Fruit fly (Drosophila melanogaster) whole organism, embryonic: ENCODE data around the gene CG15282.
A peak's percentile ranks its signal among the peaks of the same experiment; 100 is the strongest.

Experiments used
- ATbp ChIP-seq: fragments of 200-800 bp; sonication (Bioruptor generic); optimal IDR thresholded peaks from 2 replicates; lab custom pipeline; 2017; ENCODE audit warnings: missing biosample characterization, mild to moderate bottlenecking, missing genetic modification characterization, missing genetic modification reagents
- Asciz ChIP-seq: fragments of 200-800 bp; sonication (Bioruptor generic); optimal IDR thresholded peaks from 2 replicates; lab custom pipeline; 2017; ENCODE audit warnings: missing biosample characterization, mild to moderate bottlenecking, missing genetic modification characterization, missing genetic modification reagents
- CG10462 ChIP-seq: fragments of 200-800 bp; sonication (Bioruptor generic); optimal IDR thresholded peaks from 2 replicates; lab custom pipeline; 2016; ENCODE audit warnings: missing biosample characterization, missing genetic modification characterization
- CG10565 ChIP-seq: fragments of 200-800 bp; sonication (Bioruptor generic); optimal IDR thresholded peaks from 3 replicates; lab custom pipeline; 2016; ENCODE audit warnings: missing biosample characterization, mild to moderate bottlenecking, missing genetic modification characterization
- CG10959 ChIP-seq: fragments of 200-800 bp; sonication (Bioruptor generic); IDR thresholded peaks from 2 replicates; pipeline ENCODE4 v1.3.6; 2022; ENCODE audit warnings: missing biosample characterization, missing genetic modification characterization
- CG11504 ChIP-seq: fragments of 200-800 bp; sonication (Bioruptor generic); optimal IDR thresholded peaks from 3 replicates; lab custom pipeline; 2019; ENCODE audit warnings: missing biosample characterization, mild to moderate bottlenecking, missing genetic modification characterization, moderate library complexity
- CG11723 ChIP-seq: fragments of 200-800 bp; sonication (Bioruptor generic); optimal IDR thresholded peaks from 2 replicates; lab custom pipeline; 2017; ENCODE audit warnings: missing biosample characterization, mild to moderate bottlenecking, missing genetic modification characterization
- CG15011 ChIP-seq: fragments of 200-800 bp; sonication (Bioruptor generic); optimal IDR thresholded peaks from 3 replicates; lab custom pipeline; 2018; ENCODE audit warnings: missing biosample characterization, mild to moderate bottlenecking, missing genetic modification characterization
- CG15269 ChIP-seq: fragments of 200-800 bp; sonication (Bioruptor generic); optimal IDR thresholded peaks from 2 replicates; lab custom pipeline; 2018; ENCODE audit warnings: missing biosample characterization, mild to moderate bottlenecking, missing genetic modification characterization, moderate library complexity
- CG1529 ChIP-seq: fragments of 200-800 bp; sonication (Bioruptor generic); optimal IDR thresholded peaks from 3 replicates; lab custom pipeline; 2018; ENCODE audit warnings: missing biosample characterization, missing genetic modification characterization
- CG15479 ChIP-seq: fragments of 200-800 bp; sonication (Bioruptor generic); optimal IDR thresholded peaks from 3 replicates; lab custom pipeline; 2019; ENCODE audit warnings: missing biosample characterization, mild to moderate bottlenecking, missing genetic modification characterization, moderate library complexity
- CG1647 ChIP-seq: fragments of 200-800 bp; sonication (Bioruptor generic); optimal IDR thresholded peaks from 3 replicates; lab custom pipeline; 2016; ENCODE audit warnings: missing biosample characterization, missing genetic modification characterization
- CG17359 ChIP-seq: fragments of 200-800 bp; sonication (Bioruptor generic); optimal IDR thresholded peaks from 3 replicates; lab custom pipeline; 2018; ENCODE audit warnings: missing biosample characterization, mild to moderate bottlenecking, missing genetic modification characterization, moderate library complexity
- CG17361 ChIP-seq: fragments of 200-800 bp; sonication (Bioruptor generic); IDR thresholded peaks from 3 replicates; pipeline ENCODE4 v1.3.6; 2022; ENCODE audit warnings: missing biosample characterization, missing genetic modification characterization
- CG17612 ChIP-seq: fragments of 200-800 bp; sonication (Bioruptor generic); IDR thresholded peaks from 2 replicates; pipeline ENCODE4 v1.3.6; 2022; ENCODE audit warnings: missing biosample characterization, missing genetic modification characterization
- CG18262 ChIP-seq: fragments of 200-800 bp; optimal IDR thresholded peaks from 3 replicates; lab custom pipeline; 2019; ENCODE audit warnings: missing biosample characterization, mild to moderate bottlenecking, missing genetic modification characterization, moderate library complexity
- CG2889 ChIP-seq: fragments of 200-800 bp; sonication (Bioruptor generic); IDR thresholded peaks from 3 replicates; pipeline ENCODE4 v1.3.6; 2022; ENCODE audit warnings: missing biosample characterization, missing genetic modification characterization
- CG30020 ChIP-seq: fragments of 200-800 bp; optimal IDR thresholded peaks from 2 replicates; lab custom pipeline; 2019; ENCODE audit warnings: missing biosample characterization, mild to moderate bottlenecking, missing genetic modification characterization, moderate library complexity
- CG30403 ChIP-seq: fragments of 200-800 bp; sonication (Bioruptor generic); optimal IDR thresholded peaks from 3 replicates; lab custom pipeline; 2016; ENCODE audit warnings: missing biosample characterization, missing genetic modification characterization
- CG34422 ChIP-seq: fragments of 200-800 bp; sonication (Bioruptor generic); IDR thresholded peaks from 3 replicates; pipeline ENCODE4 v1.3.6; 2022; ENCODE audit warnings: missing biosample characterization, missing genetic modification characterization
- CG6254 ChIP-seq: fragments of 200-800 bp; sonication (Bioruptor generic); optimal IDR thresholded peaks from 3 replicates; lab custom pipeline; 2017; ENCODE audit warnings: mild to moderate bottlenecking, missing biosample characterization, missing genetic modification reagents, missing genetic modification characterization
- CG8478 ChIP-seq: fragments of >200 bp; optimal IDR thresholded peaks from 2 replicates; lab custom pipeline; 2018
- CG8944 ChIP-seq: fragments of 200-800 bp; sonication (Bioruptor generic); optimal IDR thresholded peaks from 3 replicates; lab custom pipeline; 2016; ENCODE audit warnings: missing biosample characterization, missing genetic modification characterization
- E2f2 ChIP-seq: fragments of 200-800 bp; sonication (Bioruptor generic); IDR thresholded peaks from 2 replicates; pipeline ENCODE4 v1.3.6; 2022; ENCODE audit warnings: missing biosample characterization, missing genetic modification characterization
- HLH3B ChIP-seq: fragments of 200-800 bp; sonication (Bioruptor generic); IDR thresholded peaks from 2 replicates; pipeline ENCODE4 v1.3.6; 2022; ENCODE audit warnings: missing biosample characterization, missing genetic modification characterization
- Lhr ChIP-seq: fragments of 200-800 bp; sonication (Bioruptor generic); optimal IDR thresholded peaks from 3 replicates; lab custom pipeline; 2017; ENCODE audit warnings: mild to moderate bottlenecking, missing biosample characterization, missing genetic modification reagents, missing genetic modification characterization
- MESR4 ChIP-seq: fragments of 200-800 bp; sonication (Bioruptor generic); optimal IDR thresholded peaks from 2 replicates; lab custom pipeline; 2018; ENCODE audit warnings: missing biosample characterization, mild to moderate bottlenecking, missing genetic modification characterization, moderate library complexity
- Mad ChIP-seq: fragments of 200-800 bp; sonication (Bioruptor generic); optimal IDR thresholded peaks from 2 replicates; lab custom pipeline; 2016; ENCODE audit warnings: missing biosample characterization, missing genetic modification characterization
- Nf-YC ChIP-seq: fragments of 200-800 bp; optimal IDR thresholded peaks from 3 replicates; lab custom pipeline; 2019; ENCODE audit warnings: missing biosample characterization, mild to moderate bottlenecking, missing genetic modification characterization, moderate library complexity
- Pdp1 ChIP-seq, 2 experiments: fragments of 200-800 bp; sonication (Bioruptor generic); optimal IDR thresholded peaks; 3 replicates each; lab custom pipeline; 2016; ENCODE audit warnings: missing biosample characterization in 2 of 2, missing genetic modification characterization in 2 of 2, mild to moderate bottlenecking in 1 of 2, moderate library complexity in 1 of 2
- YL-1 ChIP-seq: fragments of 200-800 bp; sonication (Bioruptor generic); optimal IDR thresholded peaks from 3 replicates; lab custom pipeline; 2017; ENCODE audit warnings: missing biosample characterization, mild to moderate bottlenecking, missing genetic modification characterization
- ab ChIP-seq: fragments of 200-800 bp; sonication (Bioruptor generic); optimal IDR thresholded peaks from 2 replicates; lab custom pipeline; 2016; ENCODE audit warnings: missing biosample characterization, missing genetic modification characterization
- aop ChIP-seq: fragments of 200-800 bp; sonication (Bioruptor generic); IDR thresholded peaks from 2 replicates; pipeline ENCODE4 v1.3.6; 2022; ENCODE audit warnings: missing biosample characterization, missing genetic modification characterization
- chm ChIP-seq: fragments of 200-800 bp; sonication (Bioruptor generic); IDR thresholded peaks from 2 replicates; pipeline ENCODE4 v1.3.6; 2022; ENCODE audit warnings: missing biosample characterization, missing genetic modification characterization
- crol ChIP-seq: fragments of 200-800 bp; sonication (Bioruptor generic); IDR thresholded peaks from 2 replicates; pipeline ENCODE4 v1.3.6; 2022; ENCODE audit warnings: missing biosample characterization, missing genetic modification characterization
- dm ChIP-seq: fragments of 200-800 bp; sonication (Bioruptor generic); optimal IDR thresholded peaks from 3 replicates; lab custom pipeline; 2016; ENCODE audit warnings: missing biosample characterization, missing genetic modification characterization
- dmrt99B ChIP-seq: fragments of 200-800 bp; sonication (Bioruptor generic); optimal IDR thresholded peaks from 2 replicates; lab custom pipeline; 2018; ENCODE audit warnings: missing biosample characterization, mild to moderate bottlenecking, missing genetic modification characterization, moderate library complexity
- eve ChIP-seq, 2 experiments: fragments of >200 bp; optimal IDR thresholded peaks; 2 replicates each; lab custom pipeline; 2017; ENCODE audit warnings: missing biosample characterization in 2 of 2, missing genetic modification characterization in 2 of 2
- kah ChIP-seq: fragments of 200-800 bp; sonication (Bioruptor generic); optimal IDR thresholded peaks from 2 replicates; lab custom pipeline; 2018; ENCODE audit warnings: missing biosample characterization, mild to moderate bottlenecking, missing genetic modification characterization
- kay ChIP-seq: fragments of 200-800 bp; sonication (Bioruptor generic); optimal IDR thresholded peaks from 2 replicates; lab custom pipeline; 2016; ENCODE audit warnings: missing biosample characterization, missing genetic modification characterization
- luna ChIP-seq: fragments of 200-800 bp; sonication (Bioruptor generic); optimal IDR thresholded peaks from 2 replicates; lab custom pipeline; 2016; ENCODE audit warnings: missing biosample characterization, missing genetic modification characterization
- mam ChIP-seq: fragments of 200-800 bp; sonication (Bioruptor generic); optimal IDR thresholded peaks from 3 replicates; lab custom pipeline; 2016; ENCODE audit warnings: missing biosample characterization, missing genetic modification characterization
- odd ChIP-seq: fragments of 200-800 bp; sonication (Bioruptor generic); optimal IDR thresholded peaks from 2 replicates; lab custom pipeline; 2017; ENCODE audit warnings: missing biosample characterization, mild to moderate bottlenecking, missing genetic modification characterization
- shn ChIP-seq: fragments of 200-800 bp; sonication (Bioruptor generic); optimal IDR thresholded peaks from 3 replicates; lab custom pipeline; 2016; ENCODE audit warnings: missing biosample characterization, missing genetic modification characterization
- sna ChIP-seq: fragments of 200-800 bp; sonication (Bioruptor generic); IDR thresholded peaks from 2 replicates; pipeline ENCODE4 v1.3.6; 2022; ENCODE audit warnings: missing biosample characterization, missing genetic modification characterization; ENCODE audit not compliant: partially characterized antibody
- stc ChIP-seq: fragments of 200-800 bp; sonication (Bioruptor generic); IDR thresholded peaks from 2 replicates; pipeline ENCODE4 v1.3.6; 2022; ENCODE audit warnings: missing biosample characterization, missing genetic modification characterization
- tap ChIP-seq: fragments of 200-800 bp; optimal IDR thresholded peaks from 3 replicates; lab custom pipeline; 2019; ENCODE audit warnings: missing biosample characterization, mild to moderate bottlenecking, missing genetic modification characterization, moderate library complexity
- tx ChIP-seq: fragments of 200-800 bp; sonication (Bioruptor generic); optimal IDR thresholded peaks from 2 replicates; lab custom pipeline; 2016; ENCODE audit warnings: missing biosample characterization, missing genetic modification characterization
- vfl ChIP-seq: fragments of 200-800 bp; sonication (Bioruptor generic); optimal IDR thresholded peaks from 2 replicates; lab custom pipeline; 2016; ENCODE audit warnings: missing biosample characterization, missing genetic modification characterization
- wdn ChIP-seq: fragments of 200-800 bp; sonication (Bioruptor generic); IDR thresholded peaks from 2 replicates; pipeline ENCODE4 v1.3.6; 2022; ENCODE audit warnings: missing biosample characterization, missing genetic modification characterization
- wek ChIP-seq: fragments of 200-800 bp; sonication (Bioruptor generic); optimal IDR thresholded peaks from 3 replicates; lab custom pipeline; 2018; ENCODE audit warnings: missing biosample characterization, mild to moderate bottlenecking, missing genetic modification characterization, moderate library complexity

CG15282 gene

DNA sequence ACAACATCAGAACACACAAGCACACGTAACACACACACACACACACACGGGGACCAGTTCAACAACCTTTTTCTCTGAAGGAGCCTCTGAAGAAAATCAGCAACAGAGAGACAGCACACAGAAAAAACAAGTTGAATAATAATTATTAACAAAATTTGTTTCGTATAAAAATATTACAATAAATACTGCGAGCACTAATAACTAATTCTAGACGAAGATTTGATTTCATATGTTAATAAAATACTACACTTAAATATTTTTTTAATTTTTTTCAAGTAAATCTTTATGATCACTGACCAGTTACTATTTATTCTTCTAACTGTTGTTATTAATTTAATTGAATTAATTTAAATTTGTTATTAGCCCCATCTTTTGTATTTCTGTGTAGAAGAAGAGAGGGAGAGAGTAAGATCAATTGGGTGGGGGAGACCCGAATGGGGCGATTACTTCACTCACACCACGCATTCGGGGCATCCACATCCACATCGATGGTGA lies 37.6 kb upstream of the CG15282 start (continued):
- TF ChIP-seq wdn (no peak), vfl (no peak), E2f2 (GFP tag; lab: Robert Waterston, UW) (peak; percentile 24; the same call in 1 of the 2 replicates), sna (GFP tag; lab: Robert Waterston, UW) (no peak), CG8944 (GFP tag; lab: Kevin White, UChicago) (no peak), CG11504 (tag; lab: Kevin White, UChicago) (peak; percentile 85), ATbp (GFP tag; lab: Kevin White, UChicago) (peak; percentile 45), Mad (GFP tag; lab: Kevin White, UChicago) (no peak), chm (GFP tag; lab: Robert Waterston, UW) (0 out of 2 replicates have a peak, but pooled peaks have one; percentile 40), CG1647 (no peak), ab (GFP tag; lab: Kevin White, UChicago) (no peak), Lhr (GFP tag; lab: Kevin White, UChicago) (peak; percentile 14), HLH3B (GFP tag; lab: Robert Waterston, UW) (peak; percentile 73; the same call in 1 of the 2 replicates), stc (peak; percentile 55; the same call in 1 of the 2 replicates), shn (GFP tag; lab: Kevin White, UChicago) (no peak), CG11723 (GFP tag; lab: Kevin White, UChicago) (peak; percentile 30), CG34422 (GFP tag; lab: Robert Waterston, UW) (peak; percentile 45; the same call in 1 of the 3 replicates), CG17612 (GFP tag; lab: Robert Waterston, UW) (no peak), CG15479 (GFP tag; lab: Kevin White, UChicago) (no peak), CG17359 (tag; lab: Kevin White, UChicago) (peak; percentile 78), CG6254 (GFP tag; lab: Kevin White, UChicago) (peak; percentile 83), CG10462 (no peak), dm (GFP tag; lab: Kevin White, UChicago) (no peak), YL-1 (GFP tag; lab: Kevin White, UChicago) (no peak), odd (GFP tag; lab: Kevin White, UChicago) (peak; percentile 21), eve (GFP tag; optimal IDR thresholded peaks at IDR 0.05; lab: Kevin White, UChicago) (no peak), MESR4 (GFP tag; lab: Kevin White, UChicago) (no peak), tx (no peak), mam (no peak), CG10565 (GFP tag; lab: Kevin White, UChicago) (no peak), Asciz (GFP tag; lab: Kevin White, UChicago) (peak; percentile 76), CG30020 (tag; lab: Kevin White, UChicago) (peak; percentile 67), CG15269 (tag; lab: Kevin White, UChicago) (peak; percentile 64), wek (GFP tag; lab: Kevin White, UChicago) (no peak), CG1529 (GFP tag; lab: Kevin White, UChicago) (peak; percentile 64), CG17361 (GFP tag; lab: Robert Waterston, UW) (peak; percentile 98), CG8478 (no peak), dmrt99B (peak; percentile 88), CG10959 (GFP tag; lab: Robert Waterston, UW) (peak; percentile 42; the same call in 1 of the 2 replicates), Nf-YC (tag; lab: Kevin White, UChicago) (peak; percentile 51), CG18262 (tag; lab: Kevin White, UChicago) (peak; percentile 99), kay (GFP tag; lab: Kevin White, UChicago) (no peak), aop (GFP tag; lab: Robert Waterston, UW) (no peak), luna (GFP tag; lab: Kevin White, UChicago) (no peak), CG30403 (GFP tag; lab: Kevin White, UChicago) (peak; percentile 64), kah (GFP tag; lab: Kevin White, UChicago) (peak; percentile 35), CG15011 (GFP tag; lab: Kevin White, UChicago) (peak; percentile 53), Pdp1 (GFP tag; optimal IDR thresholded peaks at IDR 0.05; lab: Kevin White, UChicago) (peak in 1 of 2 experiments; percentile 12), CG2889 (no peak), tap (tag; lab: Kevin White, UChicago) (peak; percentile 89), crol (GFP tag; lab: Robert Waterston, UW) (no peak)
